Worm (Caenorhabditis elegans) whole organism, mixed stage, embryonic: ENCODE data around the gene sdz-13.
A peak's percentile ranks its signal among the peaks of the same experiment; 100 is the strongest.

Experiments used
- bed-3 ChIP-seq: fragments of 200-800 bp; sonication (Bioruptor generic); optimal IDR thresholded peaks from 3 replicates; lab custom pipeline; 2018; ENCODE audit warnings: mild to moderate bottlenecking, missing genetic modification characterization, moderate library complexity, missing compliant biosample characterization
- blmp-1 ChIP-seq: fragments of 150-350 bp; optimal IDR thresholded peaks from 2 replicates; lab custom pipeline; 2014; ENCODE audit warnings: missing biosample characterization, missing genetic modification characterization
- ceh-39 ChIP-seq: fragments of 150-350 bp; optimal IDR thresholded peaks from 2 replicates; lab custom pipeline; 2014; ENCODE audit warnings: missing biosample characterization, missing genetic modification characterization
- ceh-43 ChIP-seq: fragments of 200-800 bp; sonication (Bioruptor generic); optimal IDR thresholded peaks from 2 replicates; lab custom pipeline; 2018; ENCODE audit warnings: mild to moderate bottlenecking, missing genetic modification characterization, moderate library complexity, missing compliant biosample characterization
- ces-1 ChIP-seq: fragments of 150-350 bp; optimal IDR thresholded peaks from 2 replicates; lab custom pipeline; 2014; ENCODE audit warnings: missing biosample characterization, missing genetic modification reagents, missing genetic modification characterization
- cnd-1 ChIP-seq: fragments of 200-800 bp; sonication (Bioruptor generic); optimal IDR thresholded peaks from 2 replicates; lab custom pipeline; 2018; ENCODE audit warnings: mild to moderate bottlenecking, missing genetic modification characterization, missing compliant biosample characterization
- drap-1 ChIP-seq: fragments of 200-800 bp; sonication (Bioruptor generic); optimal IDR thresholded peaks from 3 replicates; lab custom pipeline; 2018; ENCODE audit warnings: mild to moderate bottlenecking, missing genetic modification characterization, missing compliant biosample characterization
- elt-1 ChIP-seq: sonication (generic microtip); optimal IDR thresholded peaks from 2 replicates; lab custom pipeline; 2017; ENCODE audit warnings: missing genetic modification characterization, mild to moderate bottlenecking, missing compliant biosample characterization, antibody characterized with exemption, moderate library complexity, borderline replicate concordance; ENCODE audit not compliant: insufficient read depth
- elt-3 ChIP-seq: fragments of 150-350 bp; optimal IDR thresholded peaks from 2 replicates; lab custom pipeline; 2014; ENCODE audit warnings: missing biosample characterization, missing genetic modification characterization
- ham-2 ChIP-seq: fragments of 200-800 bp; sonication (Bioruptor generic); optimal IDR thresholded peaks from 2 replicates; lab custom pipeline; 2018; ENCODE audit warnings: mild to moderate bottlenecking, missing genetic modification characterization, missing compliant biosample characterization
- hlh-1 ChIP-seq: fragments of 150-350 bp; optimal IDR thresholded peaks from 2 replicates; lab custom pipeline; 2014; ENCODE audit warnings: missing biosample characterization, missing genetic modification reagents, missing genetic modification characterization
- lin-13 ChIP-seq: fragments of 150-350 bp; optimal IDR thresholded peaks from 2 replicates; lab custom pipeline; 2014; ENCODE audit warnings: missing biosample characterization, missing genetic modification characterization
- lsy-2 ChIP-seq: fragments of 150-350 bp; optimal IDR thresholded peaks from 2 replicates; lab custom pipeline; 2014; ENCODE audit warnings: missing biosample characterization, missing genetic modification characterization
- mep-1 ChIP-seq: fragments of 150-350 bp; optimal IDR thresholded peaks from 2 replicates; lab custom pipeline; 2017; ENCODE audit warnings: missing biosample characterization, missing genetic modification reagents, missing genetic modification characterization, inconsistent platforms
- mls-2 ChIP-seq: sonication (generic microtip); optimal IDR thresholded peaks from 2 replicates; lab custom pipeline; 2016; ENCODE audit warnings: mild to moderate bottlenecking, missing genetic modification characterization, moderate library complexity, missing compliant biosample characterization
- nhr-12 ChIP-seq: fragments of 150-350 bp; optimal IDR thresholded peaks from 2 replicates; lab custom pipeline; 2014; ENCODE audit warnings: missing biosample characterization, missing genetic modification characterization
- nhr-2 ChIP-seq: fragments of 150-350 bp; optimal IDR thresholded peaks from 2 replicates; lab custom pipeline; 2014; ENCODE audit warnings: missing biosample characterization, missing genetic modification characterization
- nhr-237 ChIP-seq: fragments of 150-350 bp; optimal IDR thresholded peaks from 2 replicates; lab custom pipeline; 2014; ENCODE audit warnings: missing biosample characterization, missing genetic modification characterization
- nhr-28 ChIP-seq: fragments of 150-350 bp; optimal IDR thresholded peaks from 2 replicates; lab custom pipeline; 2014; ENCODE audit warnings: missing biosample characterization, missing genetic modification characterization
- nhr-76 ChIP-seq: sonication (generic microtip); optimal IDR thresholded peaks from 2 replicates; lab custom pipeline; 2017; ENCODE audit warnings: missing biosample characterization, missing genetic modification characterization
- pha-4 ChIP-seq: fragments of 150-350 bp; optimal IDR thresholded peaks from 2 replicates; lab custom pipeline; 2018; ENCODE audit warnings: missing biosample characterization, missing genetic modification reagents, missing genetic modification characterization
- sem-2 ChIP-seq: fragments of 200-800 bp; sonication (Bioruptor generic); optimal IDR thresholded peaks from 2 replicates; lab custom pipeline; 2018; ENCODE audit warnings: mild to moderate bottlenecking, missing genetic modification characterization, missing compliant biosample characterization
- sptf-1 ChIP-seq: sonication (generic microtip); optimal IDR thresholded peaks from 2 replicates; lab custom pipeline; 2017; ENCODE audit warnings: mild to moderate bottlenecking, missing genetic modification characterization, moderate library complexity, missing compliant biosample characterization
- unc-120 ChIP-seq: sonication (generic microtip); optimal IDR thresholded peaks from 2 replicates; lab custom pipeline; 2017; ENCODE audit warnings: missing genetic modification characterization, missing compliant biosample characterization; ENCODE audit not compliant: poor library complexity, severe bottlenecking
- unc-39 ChIP-seq: fragments of 150-350 bp; optimal IDR thresholded peaks from 2 replicates; lab custom pipeline; 2014; ENCODE audit warnings: missing biosample characterization, missing genetic modification characterization
- unc-62 ChIP-seq: fragments of 150-350 bp; optimal IDR thresholded peaks from 2 replicates; lab custom pipeline; 2014; ENCODE audit warnings: missing biosample characterization, missing genetic modification reagents, missing genetic modification characterization
- ztf-11 ChIP-seq: fragments of 150-350 bp; optimal IDR thresholded peaks from 2 replicates; lab custom pipeline; 2014; ENCODE audit warnings: missing biosample characterization, missing genetic modification characterization

sdz-13 gene

DNA sequence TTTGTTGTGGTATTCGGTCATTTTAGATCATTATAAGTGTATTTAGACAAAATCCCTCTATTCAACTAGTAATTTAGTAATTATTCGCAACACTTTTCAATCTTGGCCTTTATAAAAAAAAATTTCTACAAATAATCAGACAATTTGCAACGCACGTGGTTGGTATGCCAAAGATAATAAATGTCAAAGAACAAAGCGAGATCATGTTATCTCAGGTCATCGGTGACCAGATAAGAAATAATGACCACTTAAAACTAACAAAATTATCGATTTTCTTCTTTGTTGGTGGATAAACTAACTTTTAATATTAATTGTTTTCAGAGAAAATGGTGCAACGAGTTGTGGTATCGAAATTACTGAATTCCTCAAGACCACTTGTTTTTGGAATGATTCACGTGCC lies 1.8 kb upstream of the sdz-13 start, which contains the start of gene F13E9.13:
Gene F13E9.13, plus strand, starts transcription at position 317 of the 400 bp plus-strand sequence.
- TF ChIP-seq sem-2 (GFP tag; lab: Kevin White, UChicago) (no peak), elt-1 (peak; percentile 88)
- TF ChIP-seq, all 35 proteins: peak for 1

DNA sequence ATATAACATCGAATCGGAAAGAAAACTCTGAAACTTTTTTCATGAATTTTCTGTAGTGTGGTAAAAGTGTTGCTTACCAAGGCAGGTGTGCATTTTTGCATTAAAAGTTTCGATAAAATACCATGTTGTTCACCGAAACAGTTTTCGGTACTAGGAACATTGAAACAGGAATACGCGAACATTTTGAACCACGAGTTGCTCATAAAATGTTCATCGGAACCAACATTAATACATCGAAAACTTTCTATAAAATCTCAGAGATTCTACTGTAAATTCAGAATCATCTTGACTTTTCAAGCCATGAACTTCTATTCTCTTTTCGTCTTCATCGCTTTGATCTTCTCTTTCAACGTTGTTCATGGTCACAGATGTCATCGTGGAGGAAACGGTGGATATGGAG lies 822 bp upstream of the sdz-13 start, which contains the start of gene fipr-15:
Gene fipr-15, plus strand, starts transcription at position 301 of the 400 bp plus-strand sequence.
- TF ChIP-seq unc-120 (tag; lab: Kevin White, UChicago) (no peak), lin-13 (tag; lab: Kevin White, UChicago) (no peak), ces-1 (GFP tag; lab: Kevin White, UChicago) (no peak)

DNA sequence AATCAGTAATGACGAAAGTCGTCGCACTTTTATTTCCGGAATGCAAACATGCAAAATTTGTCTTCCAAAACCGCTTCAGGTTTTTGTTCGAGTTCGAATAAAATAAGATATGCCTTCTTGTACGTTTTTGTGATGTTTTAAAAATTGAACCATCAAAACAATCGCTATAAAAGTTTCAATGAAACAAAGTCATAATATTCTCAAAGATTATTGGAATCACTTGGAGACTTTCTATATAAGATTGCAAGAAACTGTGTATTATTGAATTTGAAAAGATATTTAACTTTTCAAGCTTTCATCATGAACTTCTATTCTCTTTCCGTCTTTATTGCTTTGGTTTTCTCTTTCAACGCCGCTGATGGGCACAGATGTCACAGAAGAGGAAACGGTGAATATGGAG lies 2.6 kb downstream of the sdz-13 start, which contains the start of gene fipr-14:
Gene fipr-14, plus strand, starts transcription at position 301 of the 400 bp plus-strand sequence.
- no peak for TF ChIP-seq mls-2 (tag; lab: Kevin White, UChicago)
- no peak for TF ChIP-seq nhr-76 (tag; lab: Kevin White, UChicago)
- TF ChIP-seq bed-3 (GFP tag; lab: Kevin White, UChicago): no peak
- TF ChIP-seq lsy-2: no peak
- no peak for TF ChIP-seq nhr-12 (tag; lab: Kevin White, UChicago)
- TF ChIP-seq drap-1 (GFP tag; lab: Kevin White, UChicago): no peak
- TF ChIP-seq ztf-11 (tag; lab: Kevin White, UChicago): no peak
- TF ChIP-seq nhr-28 (tag; lab: Kevin White, UChicago): no peak
- no peak for TF ChIP-seq mep-1
- TF ChIP-seq unc-62: no peak

DNA sequence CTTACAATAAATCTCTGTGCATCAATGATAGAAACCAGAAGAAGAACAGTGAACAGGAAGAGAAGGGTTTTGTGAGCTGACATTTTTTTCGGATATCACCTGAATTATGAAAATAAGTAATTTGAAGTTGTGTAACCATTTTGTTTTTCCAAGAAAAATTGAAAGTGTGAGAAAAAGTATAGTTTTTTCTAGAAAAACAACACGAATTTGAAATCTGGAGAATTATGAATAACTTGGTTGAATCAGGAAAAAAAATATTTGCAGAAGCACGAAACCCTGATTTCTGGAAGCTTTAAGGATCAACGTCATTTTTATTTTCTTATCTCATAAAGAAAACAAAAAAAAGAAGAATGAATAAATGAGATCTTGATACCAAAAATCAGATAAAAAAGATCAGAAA lies 4.9 kb downstream of the sdz-13 start, which contains the start of gene F13E9.12:
Gene F13E9.12, minus strand, starts transcription at position 101 of the 400 bp plus-strand sequence.
- TF ChIP-seq sptf-1 (tag; lab: Kevin White, UChicago): no peak
- TF ChIP-seq bed-3 (GFP tag; lab: Kevin White, UChicago): no peak

DNA sequence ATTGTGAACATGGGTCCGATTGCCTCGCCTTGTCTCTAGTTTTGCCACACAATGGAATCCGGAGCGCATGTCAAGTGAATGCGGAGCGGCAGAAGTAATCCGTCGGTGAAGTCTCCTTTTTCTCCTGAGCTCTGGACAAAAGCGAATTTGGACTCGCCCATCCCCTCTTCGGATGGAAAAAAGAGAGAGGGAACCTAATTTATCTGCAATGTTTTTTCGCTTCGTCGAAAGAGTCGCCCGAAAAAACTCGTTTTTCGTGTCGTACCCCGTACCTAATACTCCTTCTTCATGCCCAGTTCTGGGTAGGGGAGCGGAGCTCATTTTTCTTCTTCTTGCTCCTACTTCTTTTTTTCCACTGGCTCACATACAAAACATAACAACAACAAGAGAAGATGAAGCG lies 9.3 kb downstream of the sdz-13 start:
- no peak for TF ChIP-seq ceh-39 (tag; lab: Kevin White, UChicago)
- TF ChIP-seq ces-1 (GFP tag; lab: Kevin White, UChicago): peak; percentile 57

DNA sequence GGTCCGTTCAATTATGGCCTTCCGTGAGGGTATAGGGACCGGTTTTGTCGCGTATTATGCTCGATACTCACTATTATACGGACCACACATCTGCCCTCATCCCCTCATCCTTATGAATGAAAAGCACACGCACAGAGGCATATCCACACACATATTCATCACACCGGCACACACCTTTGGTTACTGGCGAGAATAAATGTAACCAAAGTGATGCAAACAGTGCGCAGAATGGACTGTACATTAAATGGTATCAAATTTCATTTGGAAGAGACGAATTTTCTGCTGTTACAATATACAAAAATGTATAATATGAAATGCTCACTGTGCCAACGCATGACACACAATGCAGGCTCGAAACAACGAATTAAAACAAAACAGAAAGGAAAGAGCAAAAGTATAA lies 9.8 kb downstream of the sdz-13 start:
- TF ChIP-seq nhr-2: peak; percentile 28
- TF ChIP-seq unc-62: no peak

DNA sequence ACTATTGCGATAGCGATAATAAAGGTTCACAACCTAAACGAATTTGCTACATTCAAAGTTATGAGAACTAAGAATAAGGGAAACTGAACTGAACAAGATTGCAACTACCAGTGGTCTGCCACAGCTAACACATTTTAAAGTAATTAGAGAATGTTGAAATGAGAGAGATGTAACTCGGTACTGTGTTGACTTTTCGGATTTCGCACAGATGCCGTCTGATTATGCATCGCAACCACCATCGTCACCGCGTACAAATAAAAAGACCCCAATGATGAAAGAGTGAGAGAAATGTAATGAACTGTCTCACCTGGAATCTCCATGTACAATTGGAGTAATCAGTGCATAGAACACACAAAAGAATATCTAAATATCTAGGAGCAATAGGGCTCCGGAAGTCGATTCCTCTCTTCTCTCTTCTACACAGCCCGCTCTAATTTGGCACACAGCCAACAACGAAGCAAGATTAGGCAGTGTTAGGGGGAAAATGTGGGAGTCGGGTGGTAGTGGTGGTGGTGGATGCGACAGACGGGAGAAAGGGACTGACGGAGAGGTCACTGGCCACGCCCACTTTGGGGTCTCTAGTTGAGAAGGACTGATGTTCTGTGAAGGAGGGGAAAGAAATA lies 10.7 kb downstream of the sdz-13 start, which contains the start of gene F13E9.11:
Gene F13E9.11, minus strand, starts transcription at position 507 of the 623 bp plus-strand sequence.
- peak; percentile 7 for TF ChIP-seq ztf-11 (tag; lab: Kevin White, UChicago)
- TF ChIP-seq mep-1: peak; percentile 43
- TF ChIP-seq ces-1 (GFP tag; lab: Kevin White, UChicago): peak; percentile 37
- TF ChIP-seq cnd-1 (tag; lab: Kevin White, UChicago): peak; percentile 71
- TF ChIP-seq bed-3 (GFP tag; lab: Kevin White, UChicago): no peak

DNA sequence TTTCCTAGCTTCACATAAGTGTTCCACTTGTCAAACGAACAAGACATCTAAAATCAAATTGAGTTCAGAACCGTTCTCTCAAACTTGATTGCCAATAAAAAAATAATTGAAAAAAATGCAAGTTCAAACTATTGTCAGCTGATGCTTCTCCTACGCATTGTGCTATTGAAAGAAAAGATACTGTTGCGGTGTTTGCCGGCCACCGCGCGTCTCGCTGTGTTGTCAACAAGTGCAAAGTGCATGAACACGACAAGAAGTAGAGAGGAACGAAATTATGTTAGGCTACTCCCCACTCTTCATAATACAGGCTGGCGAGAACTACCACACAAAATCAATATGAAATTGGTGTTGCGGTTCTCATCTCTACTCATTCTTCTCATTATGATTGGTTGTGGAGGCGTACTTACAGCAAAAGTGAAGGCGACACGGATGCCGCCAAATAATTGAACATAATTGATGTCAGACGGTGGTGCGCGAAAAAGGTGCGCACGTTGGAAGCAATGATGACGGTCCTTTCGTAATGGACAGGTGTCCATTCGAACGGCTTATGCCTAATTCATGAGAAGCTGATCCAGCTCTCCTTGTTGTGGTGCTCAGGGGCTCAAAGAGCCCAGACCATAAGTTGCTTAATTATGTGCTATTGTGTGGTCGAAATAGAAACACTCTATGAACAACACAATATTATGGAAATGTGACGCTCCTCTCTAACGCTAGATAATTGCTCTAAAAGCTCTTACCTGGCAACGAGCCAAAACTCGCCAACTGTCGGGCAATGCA lies 11.9 kb downstream of the sdz-13 start:
- TF ChIP-seq pha-4 (tag; lab: Kevin White, UChicago) (peak; percentile 59), cnd-1 (tag; lab: Kevin White, UChicago) (no peak), ceh-43 (GFP tag; lab: Kevin White, UChicago) (peak; percentile 72), mls-2 (tag; lab: Kevin White, UChicago) (peak; percentile 71), ces-1 (GFP tag; lab: Kevin White, UChicago) (peak; percentile 18), elt-3 (tag; lab: Kevin White, UChicago) (no peak), unc-39 (no peak), nhr-237 (tag; lab: Kevin White, UChicago) (no peak), blmp-1 (tag; lab: Kevin White, UChicago) (no peak), hlh-1 (peak; percentile 2), sptf-1 (tag; lab: Kevin White, UChicago) (no peak), unc-120 (tag; lab: Kevin White, UChicago) (no peak), ham-2 (GFP tag; lab: Kevin White, UChicago) (peak; percentile 47)
